Fruit fly (Drosophila melanogaster) whole organism, embryonic: ENCODE measurements around the gene CG4607.

Experiments
- Adf1 ChIP-seq: fragments of 200-800 bp; sonication (Bioruptor generic); IDR thresholded peaks from 2 replicates; pipeline ENCODE4 v1.3.6; 2022; ENCODE audit warnings: missing biosample characterization, missing genetic modification characterization
- Aef1 ChIP-seq: fragments of 200-800 bp; sonication (Bioruptor generic); IDR thresholded peaks from 3 replicates; pipeline ENCODE4 v1.3.6; 2022; ENCODE audit warnings: missing biosample characterization, missing genetic modification characterization
- Atf3 ChIP-seq: fragments of 200-800 bp; sonication (Bioruptor generic); optimal IDR thresholded peaks from 3 replicates; lab custom pipeline; 2016; ENCODE audit warnings: missing biosample characterization, missing genetic modification characterization
- Bdp1 ChIP-seq: fragments of 200-800 bp; sonication (Bioruptor generic); optimal IDR thresholded peaks from 3 replicates; lab custom pipeline; 2016; ENCODE audit warnings: missing biosample characterization, missing genetic modification characterization
- CG10267 ChIP-seq: fragments of 200-800 bp; sonication (Bioruptor generic); optimal IDR thresholded peaks from 2 replicates; lab custom pipeline; 2018; ENCODE audit warnings: missing biosample characterization, mild to moderate bottlenecking, missing genetic modification characterization, moderate library complexity
- CG12155 ChIP-seq: fragments of 200-800 bp; sonication (Bioruptor generic); optimal IDR thresholded peaks from 3 replicates; lab custom pipeline; 2016; ENCODE audit warnings: missing biosample characterization, missing genetic modification characterization
- CG32767 ChIP-seq: fragments of 200-800 bp; sonication (Bioruptor generic); IDR thresholded peaks from 2 replicates; pipeline ENCODE4 v1.3.6; 2022; ENCODE audit warnings: missing biosample characterization, missing genetic modification characterization
- CG34224 ChIP-seq: fragments of 200-800 bp; sonication (Bioruptor generic); IDR thresholded peaks from 3 replicates; pipeline ENCODE4 v1.3.6; 2022; ENCODE audit warnings: missing biosample characterization, missing genetic modification characterization; ENCODE audit not compliant: partially characterized antibody
- CG34422 ChIP-seq: fragments of 200-800 bp; sonication (Bioruptor generic); IDR thresholded peaks from 3 replicates; pipeline ENCODE4 v1.3.6; 2022; ENCODE audit warnings: missing biosample characterization, missing genetic modification characterization
- CG3726 ChIP-seq: fragments of 200-800 bp; sonication (Bioruptor generic); IDR thresholded peaks from 3 replicates; pipeline ENCODE4, ENCODE4 v1.3.6; 2022; ENCODE audit warnings: missing biosample characterization, missing genetic modification characterization
- CG4617 ChIP-seq: fragments of 200-800 bp; sonication (Bioruptor generic); optimal IDR thresholded peaks from 3 replicates; lab custom pipeline; 2016; ENCODE audit warnings: missing biosample characterization, missing genetic modification characterization, borderline replicate concordance
- CG6791 ChIP-seq: fragments of 200-800 bp; sonication (Bioruptor generic); IDR thresholded peaks from 3 replicates; pipeline ENCODE4 v1.3.6; 2022; ENCODE audit warnings: missing biosample characterization, missing genetic modification characterization; ENCODE audit not compliant: partially characterized antibody
- CG9932 ChIP-seq: fragments of 200-800 bp; sonication (Bioruptor generic); IDR thresholded peaks from 2 replicates; pipeline ENCODE4 v1.3.6; 2022; ENCODE audit warnings: missing biosample characterization, missing genetic modification characterization
- Dp ChIP-seq: fragments of 200-800 bp; sonication (Bioruptor generic); optimal IDR thresholded peaks from 2 replicates; lab custom pipeline; 2018; ENCODE audit warnings: missing biosample characterization, mild to moderate bottlenecking, missing genetic modification characterization, moderate library complexity
- E2f2 ChIP-seq: fragments of 200-800 bp; sonication (Bioruptor generic); IDR thresholded peaks from 2 replicates; pipeline ENCODE4 v1.3.6; 2022; ENCODE audit warnings: missing biosample characterization, missing genetic modification characterization
- GATAe ChIP-seq: fragments of 200-800 bp; sonication (Bioruptor generic); conservative IDR thresholded peaks from 2 replicates; pipeline ENCODE4 v1.3.6; 2022; ENCODE audit warnings: missing biosample characterization, missing genetic modification characterization
- HLH3B ChIP-seq: fragments of 200-800 bp; sonication (Bioruptor generic); IDR thresholded peaks from 2 replicates; pipeline ENCODE4 v1.3.6; 2022; ENCODE audit warnings: missing biosample characterization, missing genetic modification characterization
- Hr78 ChIP-seq, 2 experiments: fragments of 200-800 bp in 1 of 2; fragments of >200 bp in 1 of 2; sonication (Bioruptor generic) in 1 of 2; optimal IDR thresholded peaks; 2 replicates each; lab custom pipeline; 2017 to 2019; ENCODE audit warnings: missing biosample characterization in 2 of 2, missing genetic modification characterization in 2 of 2, mild to moderate bottlenecking in 1 of 2, moderate library complexity in 1 of 2
- Lhr ChIP-seq: fragments of 200-800 bp; sonication (Bioruptor generic); optimal IDR thresholded peaks from 3 replicates; lab custom pipeline; 2017; ENCODE audit warnings: mild to moderate bottlenecking, missing biosample characterization, missing genetic modification reagents, missing genetic modification characterization
- Lim3 ChIP-seq: fragments of 200-800 bp; sonication (Bioruptor generic); IDR thresholded peaks from 2 replicates; pipeline ENCODE4 v1.3.6; 2022; ENCODE audit warnings: missing biosample characterization, missing genetic modification characterization
- MESR4 ChIP-seq: fragments of 200-800 bp; sonication (Bioruptor generic); optimal IDR thresholded peaks from 2 replicates; lab custom pipeline; 2018; ENCODE audit warnings: missing biosample characterization, mild to moderate bottlenecking, missing genetic modification characterization, moderate library complexity
- Max ChIP-seq: fragments of 200-800 bp; sonication (Bioruptor generic); optimal IDR thresholded peaks from 2 replicates; lab custom pipeline; 2016; ENCODE audit warnings: missing biosample characterization, mild to moderate bottlenecking, missing genetic modification characterization
- Med ChIP-seq: fragments of 200-800 bp; sonication (Bioruptor generic); peaks from one replicate; lab custom pipeline; 2016; ENCODE audit warnings: missing biosample characterization, missing genetic modification characterization, mild to moderate bottlenecking, inconsistent platforms, moderate library complexity
- Myb ChIP-seq: fragments of 200-800 bp; sonication (Bioruptor generic); optimal IDR thresholded peaks from 2 replicates; lab custom pipeline; 2016; ENCODE audit warnings: missing biosample characterization, missing genetic modification characterization
- Oli ChIP-seq: fragments of 200-800 bp; sonication (Bioruptor generic); optimal IDR thresholded peaks from 2 replicates; lab custom pipeline; 2018; ENCODE audit warnings: missing biosample characterization, mild to moderate bottlenecking, missing genetic modification characterization, moderate library complexity
- Opbp ChIP-seq: fragments of 200-800 bp; sonication (Bioruptor generic); IDR thresholded peaks from 3 replicates; pipeline ENCODE4 v1.3.6; 2022; ENCODE audit warnings: missing biosample characterization, missing genetic modification characterization; ENCODE audit not compliant: partially characterized antibody
- Pdp1 ChIP-seq, 2 experiments: fragments of 200-800 bp; sonication (Bioruptor generic); optimal IDR thresholded peaks; 3 replicates each; lab custom pipeline; 2016; ENCODE audit warnings: missing biosample characterization in 2 of 2, missing genetic modification characterization in 2 of 2, mild to moderate bottlenecking in 1 of 2, moderate library complexity in 1 of 2
- Scr ChIP-seq: fragments of 200-800 bp; sonication (Bioruptor generic); IDR thresholded peaks from 2 replicates; pipeline ENCODE4 v1.3.6; 2022; ENCODE audit warnings: missing biosample characterization, missing genetic modification characterization; ENCODE audit not compliant: partially characterized antibody
- Taf1 ChIP-seq: fragments of 200-800 bp; sonication (Bioruptor generic); IDR thresholded peaks from 2 replicates; pipeline ENCODE4 v1.3.6; 2022; ENCODE audit warnings: missing biosample characterization, missing genetic modification characterization
- Trl ChIP-seq, 3 experiments: fragments of >200 bp in 2 of 3; fragments of 200-800 bp in 1 of 3; sonication (Bioruptor generic) in 1 of 3; optimal IDR thresholded peaks; 2 replicates in 1 of 3; 3 replicates in 2 of 3; lab custom pipeline; 2016 to 2017; ENCODE audit warnings: missing biosample characterization in 1 of 3, missing genetic modification characterization in 1 of 3
- Xbp1 ChIP-seq: fragments of 200-800 bp; sonication (Bioruptor generic); optimal IDR thresholded peaks from 3 replicates; lab custom pipeline; 2016; ENCODE audit warnings: missing biosample characterization, mild to moderate bottlenecking, missing genetic modification characterization
- ato ChIP-seq: fragments of 200-800 bp; sonication (Bioruptor generic); IDR thresholded peaks from 2 replicates; pipeline ENCODE4 v1.3.6; 2022; ENCODE audit warnings: missing biosample characterization, missing genetic modification characterization; ENCODE audit not compliant: partially characterized antibody
- bbx ChIP-seq: fragments of 200-800 bp; sonication (Bioruptor generic); IDR thresholded peaks from 2 replicates; pipeline ENCODE4 v1.3.6; 2022; ENCODE audit warnings: missing biosample characterization, missing genetic modification characterization; ENCODE audit not compliant: partially characterized antibody
- ci ChIP-seq: fragments of 200-800 bp; sonication (Bioruptor generic); IDR thresholded peaks from 3 replicates; pipeline ENCODE4 v1.3.6; 2022; ENCODE audit warnings: missing biosample characterization, missing genetic modification characterization
- ewg ChIP-seq: fragments of 200-800 bp; sonication (Bioruptor generic); optimal IDR thresholded peaks from 3 replicates; lab custom pipeline; 2017; ENCODE audit warnings: mild to moderate bottlenecking, missing biosample characterization, missing genetic modification reagents, missing genetic modification characterization
- gro ChIP-seq: fragments of 200-800 bp; sonication (Bioruptor generic); optimal IDR thresholded peaks from 2 replicates; lab custom pipeline; 2016; ENCODE audit warnings: missing biosample characterization, missing genetic modification characterization
- hb ChIP-seq: fragments of 200-800 bp; sonication (Bioruptor generic); IDR thresholded peaks from 3 replicates; pipeline ENCODE4 v1.3.6; 2022; ENCODE audit warnings: missing biosample characterization, missing genetic modification characterization; ENCODE audit not compliant: partially characterized antibody
- kni ChIP-seq: fragments of 200-800 bp; sonication (Bioruptor generic); optimal IDR thresholded peaks from 3 replicates; lab custom pipeline; 2017; ENCODE audit warnings: mild to moderate bottlenecking, missing biosample characterization, missing genetic modification reagents, missing genetic modification characterization
- knrl ChIP-seq: fragments of 200-800 bp; sonication (Bioruptor generic); IDR thresholded peaks from 3 replicates; pipeline ENCODE4 v1.3.6; 2022; ENCODE audit warnings: missing biosample characterization, missing genetic modification characterization; ENCODE audit not compliant: partially characterized antibody
- mirr ChIP-seq: fragments of 200-800 bp; sonication (Bioruptor generic); optimal IDR thresholded peaks from 3 replicates; lab custom pipeline; 2018; ENCODE audit warnings: missing biosample characterization, mild to moderate bottlenecking, missing genetic modification characterization
- mld ChIP-seq: fragments of 200-800 bp; sonication (Bioruptor generic); IDR thresholded peaks from 3 replicates; pipeline ENCODE4 v1.3.6; 2022; ENCODE audit warnings: missing biosample characterization, missing genetic modification characterization; ENCODE audit not compliant: partially characterized antibody
- nmo ChIP-seq: fragments of 200-800 bp; sonication (Bioruptor generic); optimal IDR thresholded peaks from 2 replicates; lab custom pipeline; 2018; ENCODE audit warnings: missing biosample characterization, mild to moderate bottlenecking, missing genetic modification characterization, moderate library complexity
- oc ChIP-seq: fragments of 200-800 bp; sonication (Bioruptor generic); optimal IDR thresholded peaks from 2 replicates; lab custom pipeline; 2018; ENCODE audit warnings: missing biosample characterization, mild to moderate bottlenecking, missing genetic modification characterization, moderate library complexity
- row ChIP-seq: fragments of 200-800 bp; sonication (Bioruptor generic); IDR thresholded peaks from 3 replicates; pipeline ENCODE4 v1.3.6; 2022; ENCODE audit warnings: missing biosample characterization, missing genetic modification characterization
- stwl ChIP-seq: fragments of 200-800 bp; sonication (Bioruptor generic); optimal IDR thresholded peaks from 3 replicates; lab custom pipeline; 2018; ENCODE audit warnings: missing biosample characterization, mild to moderate bottlenecking, missing genetic modification characterization, moderate library complexity
- tna ChIP-seq: fragments of 200-800 bp; sonication (Bioruptor generic); IDR thresholded peaks from 2 replicates; pipeline ENCODE4 v1.3.6; 2022; ENCODE audit warnings: missing biosample characterization, missing genetic modification characterization; ENCODE audit not compliant: partially characterized antibody

CG4607 gene

DNA sequence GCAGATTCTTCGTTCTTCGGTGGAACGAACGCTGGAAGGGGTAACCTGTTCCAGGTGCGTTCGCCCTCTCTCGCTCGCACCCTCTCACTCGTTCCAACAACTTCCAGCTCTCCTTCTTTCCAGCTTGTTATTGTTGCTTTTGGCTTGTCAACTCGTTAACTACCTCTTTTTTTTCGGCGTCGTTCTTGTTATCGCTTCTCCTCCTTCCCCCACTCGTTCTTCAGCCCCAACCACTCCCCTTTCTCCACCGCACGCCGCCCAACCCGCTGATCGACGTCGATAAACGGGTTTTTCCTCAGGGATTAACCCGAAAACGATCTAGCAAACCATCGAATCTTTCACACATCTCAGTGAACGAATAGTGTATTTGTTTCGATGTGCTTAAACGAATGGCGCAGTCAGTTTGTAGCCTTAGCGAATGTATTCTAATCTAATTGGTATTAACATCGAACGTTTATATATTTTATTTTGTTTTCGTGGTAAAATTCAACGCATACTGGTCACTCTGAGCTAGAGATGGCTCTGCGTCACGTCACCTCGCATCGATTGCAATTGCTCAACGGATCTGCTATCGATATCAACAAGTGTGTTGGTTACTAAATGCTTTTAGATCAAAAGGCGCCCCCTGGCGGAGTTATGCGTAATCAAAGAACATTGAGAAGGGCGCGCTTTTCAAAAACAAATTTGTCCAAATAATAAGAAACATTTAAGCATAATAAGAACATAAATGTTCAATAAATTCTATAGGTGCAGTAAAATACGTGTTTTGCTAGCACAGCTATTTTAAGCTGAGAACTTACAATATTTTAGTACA, 40.8 kb downstream of the CG4607 start, which contains the start of gene fz4 (continued):
- peak; percentile 84 for TF ChIP-seq bbx (GFP tag; lab: Robert Waterston, UW)
- TF ChIP-seq Atf3 (GFP tag; lab: Kevin White, UChicago), result peak; percentile 30
- TF ChIP-seq GATAe (GFP tag; lab: Robert Waterston, UW), result peak; percentile 64; the same call in 1 of the 2 replicates
- peak; percentile 96 for TF ChIP-seq E2f2 (GFP tag; lab: Robert Waterston, UW)
- peak; percentile 22 for TF ChIP-seq Myb (GFP tag; lab: Kevin White, UChicago)
- TF ChIP-seq Aef1, result peak; percentile 60
- TF ChIP-seq nmo (GFP tag; lab: Kevin White, UChicago), result peak; percentile 30
- TF ChIP-seq gro (GFP tag; lab: Kevin White, UChicago), result peak; percentile 45
- TF ChIP-seq Opbp (GFP tag; lab: Robert Waterston, UW), result peak; percentile 83
- TF ChIP-seq kni (GFP tag; lab: Kevin White, UChicago), result peak; percentile 9
- TF ChIP-seq Pdp1 (GFP tag; optimal IDR thresholded peaks at IDR 0.05; lab: Kevin White, UChicago), result peak in 1 of 2 experiments; percentile 43
- no peak for TF ChIP-seq HLH3B (GFP tag; lab: Robert Waterston, UW)
- no peak for TF ChIP-seq Xbp1 (GFP tag; lab: Kevin White, UChicago)
- TF ChIP-seq CG34422, result no peak; the same call in 2 of the 3 replicates
- peak; percentile 69; the same call in 1 of the 3 replicates for TF ChIP-seq mld (GFP tag; lab: Robert Waterston, UW)
- TF ChIP-seq Adf1 (GFP tag; lab: Robert Waterston, UW), result peak; percentile 61; the same call in 1 of the 2 replicates
- TF ChIP-seq Hr78 (GFP tag; optimal IDR thresholded peaks at IDR 0.05; lab: Kevin White, UChicago), result peak in 1 of 2 experiments; percentile 15
- peak; percentile 77 for TF ChIP-seq CG32767
- no peak for TF ChIP-seq Oli (tag; lab: Kevin White, UChicago)
- TF ChIP-seq Dp, result peak; percentile 88
- peak in 1 of 2 experiments; percentile 19 for TF ChIP-seq Trl (optimal IDR thresholded peaks at IDR 0.05; lab: Kevin White, UChicago)
- TF ChIP-seq Trl (GFP tag; optimal IDR thresholded peaks at IDR 0.05; lab: Kevin White, UChicago), result no peak
- TF ChIP-seq CG9932, result peak; percentile 52
- TF ChIP-seq Taf1, result no peak
- no peak for TF ChIP-seq Bdp1 (GFP tag; lab: Kevin White, UChicago)
- peak; percentile 59; the same call in 1 of the 3 replicates for TF ChIP-seq hb (GFP tag; lab: Robert Waterston, UW)
- TF ChIP-seq MESR4 (GFP tag; lab: Kevin White, UChicago), result peak; percentile 76
- peak; percentile 55 for TF ChIP-seq Lhr (GFP tag; lab: Kevin White, UChicago)
- TF ChIP-seq CG4617, result peak; percentile 69
- TF ChIP-seq stwl (tag; lab: Kevin White, UChicago), result peak; percentile 58
- peak; percentile 46; the same call in 1 of the 3 replicates for TF ChIP-seq row (GFP tag; lab: Robert Waterston, UW)
- TF ChIP-seq Med (GFP tag; lab: Kevin White, UChicago), result peak; percentile 63
- TF ChIP-seq Scr, result peak; percentile 80
- TF ChIP-seq mirr, result peak; percentile 17
- peak; percentile 54 for TF ChIP-seq CG12155
- peak; percentile 73 for TF ChIP-seq CG34224 (GFP tag; lab: Robert Waterston, UW)
- peak; percentile 61; the same call in 1 of the 3 replicates for TF ChIP-seq ci (GFP tag; lab: Robert Waterston, UW)
- TF ChIP-seq knrl (GFP tag; lab: Robert Waterston, UW), result peak; percentile 76
- peak; percentile 51; the same call in 1 of the 2 replicates for TF ChIP-seq tna (GFP tag; lab: Robert Waterston, UW)
- TF ChIP-seq ato (GFP tag; lab: Robert Waterston, UW), result peak; percentile 62; the same call in 1 of the 2 replicates
- no peak for TF ChIP-seq Max (GFP tag; lab: Kevin White, UChicago)
- TF ChIP-seq ewg (GFP tag; lab: Kevin White, UChicago), result no peak
- TF ChIP-seq CG3726, result no peak
- TF ChIP-seq CG10267 (tag; lab: Kevin White, UChicago), result peak; percentile 37
- TF ChIP-seq oc (tag; lab: Kevin White, UChicago), result peak; percentile 40
- TF ChIP-seq Lim3 (GFP tag; lab: Robert Waterston, UW), result no peak
- peak; percentile 81 for TF ChIP-seq CG6791 (GFP tag; lab: Robert Waterston, UW)
